Fruit fly (Drosophila melanogaster): ENCODE measurements around the gene CG32461.

CG32461 gene

DNA sequence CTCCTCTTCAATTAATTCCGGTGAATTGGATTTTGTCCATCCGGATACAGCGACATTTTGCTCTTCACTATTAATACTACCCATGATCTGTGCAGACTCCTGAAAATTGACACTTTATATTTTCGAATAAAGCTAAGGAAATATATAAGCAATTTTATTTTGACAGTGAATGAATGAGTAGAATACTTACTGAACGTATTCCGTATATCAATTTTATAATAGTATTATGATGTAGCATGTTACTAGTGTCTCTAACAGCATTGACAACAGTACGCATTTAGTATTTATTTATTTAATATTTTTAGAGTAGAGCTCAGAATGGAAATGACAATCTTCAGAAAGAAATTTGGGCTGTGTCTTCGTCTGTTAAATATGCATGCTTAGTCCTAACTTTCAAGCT lies at the start of gene CG32461:
TSS of gene CG32461 (minus strand) at position 101 of the 400 bp plus-strand sequence.
- no peak for TF ChIP-seq CG2116 (GFP tag; optimal IDR thresholded peaks at IDR 0.05)
- TF ChIP-seq chm (GFP tag; IDR thresholded peaks at IDR 0.05) = no peak
- no peak for TF ChIP-seq Rfx (GFP tag; IDR thresholded peaks at IDR 0.05)
- TF ChIP-seq CG13424 (tag; optimal IDR thresholded peaks at IDR 0.05) = no peak
- no peak for TF ChIP-seq dan (GFP tag; IDR thresholded peaks at IDR 0.05)
- TF ChIP-seq Fer2 (tag; optimal IDR thresholded peaks at IDR 0.05) = no peak
- no peak for TF ChIP-seq CG13296 (GFP tag; optimal IDR thresholded peaks at IDR 0.05)
- TF ChIP-seq Elba2 (GFP tag; optimal IDR thresholded peaks at IDR 0.05) = no peak
- no peak for TF ChIP-seq z (GFP tag; IDR thresholded peaks at IDR 0.05)
- TF ChIP-seq ssp (GFP tag; IDR thresholded peaks at IDR 0.05) = no peak
- no peak for TF ChIP-seq CG12299 (tag; optimal IDR thresholded peaks at IDR 0.05)
- TF ChIP-seq CG31388 (GFP tag; optimal IDR thresholded peaks at IDR 0.05) = no peak
- no peak for TF ChIP-seq zen (tag; optimal IDR thresholded peaks at IDR 0.05)

DNA sequence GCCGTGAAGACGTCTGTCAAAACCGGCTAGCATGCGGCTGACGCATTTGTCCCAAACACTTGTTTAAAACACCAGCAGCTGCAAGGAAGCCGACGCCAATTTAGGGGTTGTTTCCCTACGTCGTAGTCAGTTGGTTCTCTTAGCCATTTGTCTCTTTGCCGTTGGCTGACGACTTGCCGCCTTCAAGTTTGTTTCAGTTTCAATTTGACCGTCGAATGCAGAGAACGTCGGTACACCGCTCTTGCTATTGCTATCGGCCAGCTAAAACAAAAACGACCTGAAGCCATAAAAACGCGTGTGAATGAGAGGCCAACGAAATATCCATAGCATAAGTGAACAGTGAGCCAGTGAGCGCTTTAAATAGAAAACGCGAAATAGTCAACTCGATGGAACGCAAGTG lies 43.1 kb upstream of the CG32461 start, which contains the start of gene nrm:
TSS of gene nrm (plus strand) at position 197 of the 400 bp plus-strand sequence.
- TF ChIP-seq CG18764 (GFP tag; optimal IDR thresholded peaks at IDR 0.05) (no peak), CG7928 (GFP tag; optimal IDR thresholded peaks at IDR 0.05) (no peak), CG4820 (GFP tag; optimal IDR thresholded peaks at IDR 0.05) (no peak), dysf (GFP tag; IDR thresholded peaks at IDR 0.05) (no peak), Hmx (GFP tag; optimal IDR thresholded peaks at IDR 0.05) (no peak), Sox102F (GFP tag; optimal IDR thresholded peaks at IDR 0.05) (no peak), Ssrp (tag; optimal IDR thresholded peaks at IDR 0.05) (no peak), CG12299 (tag; optimal IDR thresholded peaks at IDR 0.05) (no peak), E2f2 (GFP tag; IDR thresholded peaks at IDR 0.05) (no peak), gsb-n (tag; optimal IDR thresholded peaks at IDR 0.05) (no peak), pros (GFP tag; optimal IDR thresholded peaks at IDR 0.05) (peak; percentile 21), lilli (GFP tag; optimal IDR thresholded peaks at IDR 0.05) (no peak), CG2116 (GFP tag; optimal IDR thresholded peaks at IDR 0.05) (no peak), PHDP (tag; optimal IDR thresholded peaks at IDR 0.05) (no peak), vnd (GFP tag; IDR thresholded peaks at IDR 0.05; ENCODE audit: partially characterized antibody) (no peak), Hand (GFP tag; optimal IDR thresholded peaks at IDR 0.05) (no peak), ro (GFP tag; IDR thresholded peaks at IDR 0.05) (no peak), CG11695 (GFP tag; IDR thresholded peaks at IDR 0.05) (no peak), CG14860 (GFP tag; IDR thresholded peaks at IDR 0.05; ENCODE audit: partially characterized antibody) (0 out of 3 replicates have a peak, but pooled peaks have one; percentile 9), Sox100B (GFP tag; optimal IDR thresholded peaks at IDR 0.05) (no peak), lola (GFP tag; optimal IDR thresholded peaks at IDR 0.05) (no peak), Meics (GFP tag; optimal IDR thresholded peaks at IDR 0.05) (no peak), tio (GFP tag; optimal IDR thresholded peaks at IDR 0.05) (no peak), kni (GFP tag; optimal IDR thresholded peaks at IDR 0.05) (peak; percentile 19), CG9609 (GFP tag; optimal IDR thresholded peaks at IDR 0.05) (no peak), CG2889 (GFP tag; IDR thresholded peaks at IDR 0.05) (no peak), Taf1 (GFP tag; IDR thresholded peaks at IDR 0.05) (no peak), gcm (GFP tag; optimal IDR thresholded peaks at IDR 0.05) (no peak), zfh2 (GFP tag; optimal IDR thresholded peaks at IDR 0.05) (no peak), CG12104 (GFP tag; optimal IDR thresholded peaks at IDR 0.05) (no peak), Scr (GFP tag; IDR thresholded peaks at IDR 0.05; ENCODE audit: partially characterized antibody) (no peak), rib (GFP tag; IDR thresholded peaks at IDR 0.05) (0 out of 2 replicates have a peak, but pooled peaks have one; percentile 20), sisA (GFP tag; IDR thresholded peaks at IDR 0.05) (no peak), CG2199 (GFP tag; IDR thresholded peaks at IDR 0.05) (peak; percentile 78; the same call in 2 of the 3 replicates), CG34376 (GFP tag; optimal IDR thresholded peaks at IDR 0.05) (peak; percentile 9), CG3163 (GFP tag; optimal IDR thresholded peaks at IDR 0.05) (peak; percentile 76), CG10654 (GFP tag; optimal IDR thresholded peaks at IDR 0.05) (no peak), CG3838 (GFP tag; optimal IDR thresholded peaks at IDR 0.05) (no peak), az2 (GFP tag; optimal IDR thresholded peaks at IDR 0.05) (no peak), da (GFP tag; optimal IDR thresholded peaks at IDR 0.05) (no peak)

All from whole organism, embryonic.